Worm (Caenorhabditis elegans) whole organism, late embryonic: Measurements from ENCODE around the gene F53F1.6.

ENCODE experiments used
- ama-1 ChIP-seq: fragments of 150-350 bp; optimal IDR thresholded peaks from 2 replicates; lab custom pipeline; 2014
- ceh-18 ChIP-seq: sonication (generic microtip); optimal IDR thresholded peaks from 2 replicates; lab custom pipeline; 2016; ENCODE audit warnings: missing genetic modification characterization, missing compliant biosample characterization
- ceh-31 ChIP-seq: sonication (generic microtip); optimal IDR thresholded peaks from 2 replicates; lab custom pipeline; 2016; ENCODE audit warnings: missing genetic modification characterization, missing compliant biosample characterization
- ceh-34 ChIP-seq: sonication (generic microtip); optimal IDR thresholded peaks from 2 replicates; lab custom pipeline; 2016; ENCODE audit warnings: mild to moderate bottlenecking, missing genetic modification characterization, missing compliant biosample characterization
- ceh-9 ChIP-seq: sonication (generic microtip); optimal IDR thresholded peaks from 2 replicates; lab custom pipeline; 2016; ENCODE audit warnings: mild to moderate bottlenecking, missing genetic modification characterization, inconsistent platforms, missing compliant biosample characterization
- hlh-8 ChIP-seq: sonication (generic microtip); optimal IDR thresholded peaks from 2 replicates; lab custom pipeline; 2016; ENCODE audit warnings: missing genotype, missing genetic modification characterization, missing compliant biosample characterization
- unc-3 ChIP-seq, 2 experiments: fragments of 200-800 bp in 1 of 2; sonication (Bioruptor generic) in 1 of 2; sonication (generic microtip) in 1 of 2; conservative IDR thresholded peaks in 1 of 2; optimal IDR thresholded peaks in 1 of 2; 2 replicates each; pipeline versions ENCODE4 v1.3.6 to Lab custom; 2016 to 2022; ENCODE audit warnings: missing compliant biosample characterization in 2 of 2, missing genetic modification characterization in 2 of 2, missing genetic modification reagents in 1 of 2

ce11 chrV:13377130-13377529 is 40.3 kb downstream of the F53F1.6 start:
- TF ChIP-seq ceh-18 (tag; lab: Kevin White, UChicago) (no peak), ama-1 (lab: Kevin White, UChicago) (no peak), hlh-8 (tag; lab: Kevin White, UChicago) (no peak), ceh-9 (tag; lab: Kevin White, UChicago) (no peak), unc-3 (GFP tag; conservative IDR thresholded peaks at IDR 0.05; lab: Robert Waterston, UW) (no peak), unc-3 (tag; optimal IDR thresholded peaks at IDR 0.05; lab: Kevin White, UChicago) (no peak), ceh-31 (tag; lab: Kevin White, UChicago) (no peak), ceh-34 (tag; lab: Kevin White, UChicago) (no peak)
